Fruit fly (Drosophila melanogaster) whole organism, embryonic: ENCODE data around the gene CG5388.

Experiments
- ATbp ChIP-seq: fragments of 200-800 bp; sonication (Bioruptor generic); optimal IDR thresholded peaks from 2 replicates; lab custom pipeline; 2017; ENCODE audit warnings: missing biosample characterization, mild to moderate bottlenecking, missing genetic modification characterization, missing genetic modification reagents
- CG1024 ChIP-seq: fragments of 200-800 bp; sonication (Bioruptor generic); IDR thresholded peaks from 2 replicates; pipeline ENCODE4 v1.3.6; 2022; ENCODE audit warnings: missing biosample characterization, missing genetic modification characterization
- CG10431 ChIP-seq: fragments of 200-800 bp; sonication (Bioruptor generic); optimal IDR thresholded peaks from 3 replicates; lab custom pipeline; 2018; ENCODE audit warnings: missing biosample characterization, mild to moderate bottlenecking, missing genetic modification characterization
- CG10565 ChIP-seq: fragments of 200-800 bp; sonication (Bioruptor generic); optimal IDR thresholded peaks from 3 replicates; lab custom pipeline; 2016; ENCODE audit warnings: missing biosample characterization, mild to moderate bottlenecking, missing genetic modification characterization
- CG11504 ChIP-seq: fragments of 200-800 bp; sonication (Bioruptor generic); optimal IDR thresholded peaks from 3 replicates; lab custom pipeline; 2019; ENCODE audit warnings: missing biosample characterization, mild to moderate bottlenecking, missing genetic modification characterization, moderate library complexity
- CG11560 ChIP-seq: fragments of 200-800 bp; sonication (Bioruptor generic); IDR thresholded peaks from 3 replicates; pipeline ENCODE4 v1.3.6; 2022; ENCODE audit warnings: missing biosample characterization, missing genetic modification characterization
- CG11696 ChIP-seq: fragments of 200-800 bp; sonication (Bioruptor generic); IDR thresholded peaks from 2 replicates; pipeline ENCODE4 v1.3.6; 2022; ENCODE audit warnings: missing biosample characterization, missing genetic modification characterization
- CG12744 ChIP-seq: fragments of 200-800 bp; sonication (Bioruptor generic); optimal IDR thresholded peaks from 2 replicates; lab custom pipeline; 2016; ENCODE audit warnings: missing biosample characterization, missing genetic modification characterization
- CG13123 ChIP-seq: fragments of 200-800 bp; sonication (Bioruptor generic); optimal IDR thresholded peaks from 2 replicates; lab custom pipeline; 2016; ENCODE audit warnings: missing biosample characterization, missing genetic modification characterization
- CG13424 ChIP-seq: fragments of 200-800 bp; sonication (Bioruptor generic); optimal IDR thresholded peaks from 2 replicates; lab custom pipeline; 2019; ENCODE audit warnings: missing biosample characterization, mild to moderate bottlenecking, missing genetic modification characterization, moderate library complexity
- CG14441 ChIP-seq: fragments of 200-800 bp; sonication (Bioruptor generic); IDR thresholded peaks from 2 replicates; pipeline ENCODE4 v1.3.6; 2022; ENCODE audit warnings: missing biosample characterization, missing genetic modification characterization
- CG14965 ChIP-seq: fragments of 200-800 bp; sonication (Bioruptor generic); optimal IDR thresholded peaks from 2 replicates; lab custom pipeline; 2016; ENCODE audit warnings: missing biosample characterization, missing genetic modification characterization, borderline replicate concordance
- CG1602 ChIP-seq: fragments of 200-800 bp; sonication (Bioruptor generic); optimal IDR thresholded peaks from 3 replicates; lab custom pipeline; 2016; ENCODE audit warnings: missing biosample characterization, missing genetic modification characterization
- CG16815 ChIP-seq: fragments of 200-800 bp; sonication (Bioruptor generic); optimal IDR thresholded peaks from 3 replicates; lab custom pipeline; 2017; ENCODE audit warnings: missing biosample characterization, mild to moderate bottlenecking, missing genetic modification characterization
- CG16863 ChIP-seq: fragments of 200-800 bp; sonication (Bioruptor generic); optimal IDR thresholded peaks from 3 replicates; lab custom pipeline; 2016; ENCODE audit warnings: missing biosample characterization, missing genetic modification characterization
- CG17912 ChIP-seq: fragments of 200-800 bp; sonication (Bioruptor generic); optimal IDR thresholded peaks from 2 replicates; lab custom pipeline; 2018; ENCODE audit warnings: missing biosample characterization, mild to moderate bottlenecking, missing genetic modification characterization
- CG2199 ChIP-seq: fragments of 200-800 bp; sonication (Bioruptor generic); IDR thresholded peaks from 3 replicates; pipeline ENCODE4 v1.3.6; 2022; ENCODE audit warnings: missing biosample characterization, missing genetic modification characterization
- CG2875 ChIP-seq: fragments of 200-800 bp; sonication (Bioruptor generic); optimal IDR thresholded peaks from 2 replicates; lab custom pipeline; 2017; ENCODE audit warnings: missing biosample characterization, mild to moderate bottlenecking, missing genetic modification characterization, missing genetic modification reagents
- CG31224 ChIP-seq: fragments of 200-800 bp; sonication (Bioruptor generic); IDR thresholded peaks from 2 replicates; pipeline ENCODE4 v1.3.6; 2022; ENCODE audit warnings: missing biosample characterization, missing genetic modification characterization
- CG31441 ChIP-seq: fragments of 200-800 bp; sonication (Bioruptor generic); IDR thresholded peaks from 2 replicates; pipeline ENCODE4 v1.3.6; 2022; ENCODE audit warnings: missing biosample characterization, missing genetic modification characterization
- CG8765 ChIP-seq: fragments of 200-800 bp; sonication (Bioruptor generic); IDR thresholded peaks from 2 replicates; pipeline ENCODE4 v1.3.6; 2022; ENCODE audit warnings: missing biosample characterization, missing genetic modification characterization
- Camta ChIP-seq: fragments of 200-800 bp; sonication (Bioruptor generic); optimal IDR thresholded peaks from 2 replicates; lab custom pipeline; 2016; ENCODE audit warnings: missing biosample characterization, missing genetic modification characterization
- HHEX ChIP-seq: fragments of 200-800 bp; sonication (Bioruptor generic); optimal IDR thresholded peaks from 3 replicates; lab custom pipeline; 2017; ENCODE audit warnings: missing biosample characterization, mild to moderate bottlenecking, missing genetic modification characterization, missing genetic modification reagents
- Hr3 ChIP-seq: fragments of 200-800 bp; sonication (Bioruptor generic); optimal IDR thresholded peaks from 3 replicates; lab custom pipeline; 2016; ENCODE audit warnings: missing biosample characterization, missing genetic modification characterization
- Hr39 ChIP-seq: fragments of >200 bp; optimal IDR thresholded peaks from 2 replicates; lab custom pipeline; 2017
- Hr78 ChIP-seq, 2 experiments: fragments of 200-800 bp in 1 of 2; fragments of >200 bp in 1 of 2; sonication (Bioruptor generic) in 1 of 2; optimal IDR thresholded peaks; 2 replicates each; lab custom pipeline; 2017 to 2019; ENCODE audit warnings: missing biosample characterization in 2 of 2, missing genetic modification characterization in 2 of 2, mild to moderate bottlenecking in 1 of 2, moderate library complexity in 1 of 2
- NC2β ChIP-seq: fragments of 200-800 bp; sonication (Bioruptor generic); optimal IDR thresholded peaks from 2 replicates; lab custom pipeline; 2016; ENCODE audit warnings: missing biosample characterization, missing genetic modification characterization
- NK7.1 ChIP-seq: fragments of 200-800 bp; sonication (Bioruptor generic); optimal IDR thresholded peaks from 3 replicates; lab custom pipeline; 2016; ENCODE audit warnings: missing biosample characterization, missing genetic modification characterization
- PHDP ChIP-seq: fragments of 200-800 bp; sonication (Bioruptor generic); optimal IDR thresholded peaks from 3 replicates; lab custom pipeline; 2018; ENCODE audit warnings: missing biosample characterization, mild to moderate bottlenecking, missing genetic modification characterization, moderate library complexity
- Sin3A ChIP-seq: fragments of >200 bp; optimal IDR thresholded peaks from 2 replicates; lab custom pipeline; 2018
- Six4 ChIP-seq: fragments of 200-800 bp; sonication (Bioruptor generic); optimal IDR thresholded peaks from 2 replicates; lab custom pipeline; 2016; ENCODE audit warnings: missing biosample characterization, missing genetic modification characterization
- Xrp1 ChIP-seq: fragments of 200-800 bp; sonication (Bioruptor generic); IDR thresholded peaks from 2 replicates; pipeline ENCODE4 v1.3.6; 2022; ENCODE audit warnings: missing biosample characterization, missing genetic modification characterization
- chif ChIP-seq, 2 experiments: fragments of 200-800 bp; sonication (Bioruptor generic); optimal IDR thresholded peaks; 3 replicates each; lab custom pipeline; 2016; ENCODE audit warnings: missing biosample characterization in 2 of 2, missing genetic modification characterization in 2 of 2
- danr ChIP-seq: fragments of 200-800 bp; sonication (Bioruptor generic); IDR thresholded peaks from 2 replicates; pipeline ENCODE4 v1.3.6; 2022; ENCODE audit warnings: missing biosample characterization, missing genetic modification characterization
- dysf ChIP-seq: fragments of 200-800 bp; sonication (Bioruptor generic); IDR thresholded peaks from 3 replicates; pipeline ENCODE4 v1.3.6; 2022; ENCODE audit warnings: missing biosample characterization, missing genetic modification characterization
- ftz-f1 ChIP-seq: fragments of 200-800 bp; sonication (Bioruptor generic); optimal IDR thresholded peaks from 2 replicates; lab custom pipeline; 2016; ENCODE audit warnings: missing biosample characterization, missing genetic modification characterization
- gcm ChIP-seq: fragments of 200-800 bp; sonication (Bioruptor generic); optimal IDR thresholded peaks from 2 replicates; lab custom pipeline; 2019; ENCODE audit warnings: missing biosample characterization, mild to moderate bottlenecking, missing genetic modification characterization, moderate library complexity
- hb ChIP-seq: fragments of 200-800 bp; sonication (Bioruptor generic); IDR thresholded peaks from 3 replicates; pipeline ENCODE4 v1.3.6; 2022; ENCODE audit warnings: missing biosample characterization, missing genetic modification characterization; ENCODE audit not compliant: partially characterized antibody
- ind ChIP-seq: fragments of 200-800 bp; sonication (Bioruptor generic); optimal IDR thresholded peaks from 3 replicates; lab custom pipeline; 2016; ENCODE audit warnings: missing biosample characterization, missing genetic modification characterization
- kni ChIP-seq: fragments of 200-800 bp; sonication (Bioruptor generic); optimal IDR thresholded peaks from 3 replicates; lab custom pipeline; 2017; ENCODE audit warnings: mild to moderate bottlenecking, missing biosample characterization, missing genetic modification reagents, missing genetic modification characterization
- nmo ChIP-seq: fragments of 200-800 bp; sonication (Bioruptor generic); optimal IDR thresholded peaks from 2 replicates; lab custom pipeline; 2018; ENCODE audit warnings: missing biosample characterization, mild to moderate bottlenecking, missing genetic modification characterization, moderate library complexity
- pho ChIP-seq: fragments of 200-800 bp; sonication (Bioruptor generic); optimal IDR thresholded peaks from 2 replicates; lab custom pipeline; 2016; ENCODE audit warnings: missing biosample characterization, missing genetic modification characterization
- row ChIP-seq: fragments of 200-800 bp; sonication (Bioruptor generic); IDR thresholded peaks from 3 replicates; pipeline ENCODE4 v1.3.6; 2022; ENCODE audit warnings: missing biosample characterization, missing genetic modification characterization
- sob ChIP-seq: fragments of 200-800 bp; sonication (Bioruptor generic); IDR thresholded peaks from 2 replicates; pipeline ENCODE4 v1.3.6; 2022; ENCODE audit warnings: missing biosample characterization, missing genetic modification characterization
- stwl ChIP-seq: fragments of 200-800 bp; sonication (Bioruptor generic); optimal IDR thresholded peaks from 3 replicates; lab custom pipeline; 2018; ENCODE audit warnings: missing biosample characterization, mild to moderate bottlenecking, missing genetic modification characterization, moderate library complexity
- sug ChIP-seq: fragments of 200-800 bp; optimal IDR thresholded peaks from 2 replicates; lab custom pipeline; 2019; ENCODE audit warnings: missing biosample characterization, mild to moderate bottlenecking, missing genetic modification characterization, moderate library complexity
- tin ChIP-seq: fragments of 200-800 bp; sonication (Bioruptor generic); optimal IDR thresholded peaks from 3 replicates; lab custom pipeline; 2016; ENCODE audit warnings: missing biosample characterization, missing genetic modification characterization
- tna ChIP-seq: fragments of 200-800 bp; sonication (Bioruptor generic); IDR thresholded peaks from 2 replicates; pipeline ENCODE4 v1.3.6; 2022; ENCODE audit warnings: missing biosample characterization, missing genetic modification characterization; ENCODE audit not compliant: partially characterized antibody
- zen2 ChIP-seq: fragments of 200-800 bp; sonication (Bioruptor generic); IDR thresholded peaks from 3 replicates; pipeline ENCODE4 v1.3.6; 2022; ENCODE audit warnings: missing biosample characterization, missing genetic modification characterization; ENCODE audit not compliant: partially characterized antibody

The CG5388 gene

dm6 chr3R:22356464-22357410 is 16.6 kb upstream of the CG5388 start, which contains the start of gene Sar1 (continued):
- TF ChIP-seq CG12744 (GFP tag; lab: Kevin White, UChicago) (no peak), CG14965 (GFP tag; lab: Kevin White, UChicago) (peak; percentile 12), Six4 (GFP tag; lab: Kevin White, UChicago) (no peak), stwl (peak; percentile 94), CG11504 (tag; lab: Kevin White, UChicago) (peak; percentile 79), CG31224 (GFP tag; lab: Robert Waterston, UW) (no peak), NC2β (peak; percentile 50), HHEX (GFP tag; lab: Kevin White, UChicago) (no peak), kni (GFP tag; lab: Kevin White, UChicago) (peak; percentile 3), CG17912 (GFP tag; lab: Kevin White, UChicago) (peak; percentile 55), CG2199 (GFP tag; lab: Robert Waterston, UW) (no peak), CG1602 (GFP tag; lab: Kevin White, UChicago) (peak; percentile 12), zen2 (peak; percentile 82), NK7.1 (GFP tag; lab: Kevin White, UChicago) (no peak), CG13123 (GFP tag; lab: Kevin White, UChicago) (no peak), nmo (peak; percentile 84), CG16815 (GFP tag; lab: Kevin White, UChicago) (no peak), sob (GFP tag; lab: Robert Waterston, UW) (peak; percentile 57; the same call in 1 of the 2 replicates), ATbp (no peak), hb (GFP tag; lab: Robert Waterston, UW) (peak; percentile 85), CG11696 (GFP tag; lab: Robert Waterston, UW) (no peak), pho (GFP tag; lab: Kevin White, UChicago) (peak; percentile 72), CG16863 (GFP tag; lab: Kevin White, UChicago) (no peak), tna (peak; percentile 69), Camta (GFP tag; lab: Kevin White, UChicago) (peak; percentile 35), Hr3 (GFP tag; lab: Kevin White, UChicago) (peak; percentile 12), Sin3A (lab: Kevin White, UChicago) (peak; percentile 81), PHDP (tag; lab: Kevin White, UChicago) (no peak), CG10431 (no peak), sug (tag; lab: Kevin White, UChicago) (peak; percentile 60), CG11560 (tag; lab: Robert Waterston, UW) (peak; percentile 89), CG8765 (peak; percentile 33; the same call in 1 of the 2 replicates), CG31441 (GFP tag; lab: Robert Waterston, UW) (no peak), dysf (no peak), CG1024 (GFP tag; lab: Robert Waterston, UW) (no peak), gcm (GFP tag; lab: Kevin White, UChicago) (peak; percentile 33), chif (GFP tag; optimal IDR thresholded peaks at IDR 0.05; lab: Kevin White, UChicago) (peak; percentile 0 to 46), tin (GFP tag; lab: Kevin White, UChicago) (no peak), Hr39 (lab: Kevin White, UChicago) (no peak), ftz-f1 (GFP tag; lab: Kevin White, UChicago) (peak; percentile 81), CG13424 (tag; lab: Kevin White, UChicago) (peak; percentile 25), CG10565 (GFP tag; lab: Kevin White, UChicago) (no peak), danr (GFP tag; lab: Robert Waterston, UW) (no peak), row (GFP tag; lab: Robert Waterston, UW) (peak; percentile 44; the same call in 2 of the 3 replicates), CG14441 (GFP tag; lab: Robert Waterston, UW) (no peak), CG2875 (GFP tag; lab: Kevin White, UChicago) (no peak), Xrp1 (no peak), Hr78 (GFP tag; optimal IDR thresholded peaks at IDR 0.05; lab: Kevin White, UChicago) (no peak), ind (no peak)
